Worm (Caenorhabditis elegans) whole organism, young adult: Measurements from ENCODE around the gene H12D21.9.

Experiments
- B0035.1 ChIP-seq: sonication (generic microtip); optimal IDR thresholded peaks from 2 replicates; lab custom pipeline; 2016; ENCODE audit warnings: missing genetic modification characterization, mild to moderate bottlenecking, missing compliant biosample characterization, missing genotype, missing genetic modification reagents
- B0336.3 ChIP-seq: fragments of 200-800 bp; sonication (Bioruptor generic); IDR thresholded peaks from 2 replicates; pipeline ENCODE4 v1.3.6; 2022; ENCODE audit warnings: missing genetic modification characterization, missing compliant biosample characterization
- F49E8.2 ChIP-seq: sonication (generic microtip); optimal IDR thresholded peaks from 3 replicates; lab custom pipeline; 2017; ENCODE audit warnings: missing genetic modification characterization, mild to moderate bottlenecking, missing compliant biosample characterization, antibody characterized with exemption, moderate library complexity; ENCODE audit not compliant: insufficient read depth
- F52B5.7 ChIP-seq: sonication (generic microtip); optimal IDR thresholded peaks from 2 replicates; lab custom pipeline; 2016; ENCODE audit warnings: mild to moderate bottlenecking, missing genetic modification characterization, missing compliant biosample characterization
- F57A8.1 ChIP-seq: fragments of 200-800 bp; sonication (Bioruptor generic); optimal IDR thresholded peaks from 2 replicates; lab custom pipeline; 2018; ENCODE audit warnings: mild to moderate bottlenecking, missing genetic modification characterization, moderate library complexity, missing compliant biosample characterization
- K12H6.12 ChIP-seq: fragments of 200-800 bp; sonication (Bioruptor generic); optimal IDR thresholded peaks from 2 replicates; lab custom pipeline; 2018; ENCODE audit warnings: mild to moderate bottlenecking, missing genetic modification characterization, missing compliant biosample characterization
- Y79H2A.3 ChIP-seq: fragments of 200-800 bp; sonication (Bioruptor generic); conservative IDR thresholded peaks from 2 replicates; pipeline ENCODE4 v1.3.6; 2022; ENCODE audit warnings: missing genetic modification reagents, missing genetic modification characterization, missing compliant biosample characterization
- ZK185.1 ChIP-seq: sonication (generic microtip); optimal IDR thresholded peaks from 2 replicates; lab custom pipeline; 2016; ENCODE audit warnings: mild to moderate bottlenecking, missing genetic modification characterization, missing compliant biosample characterization; ENCODE audit not compliant: poor library complexity, severe bottlenecking
- akir-1 ChIP-seq: fragments of 200-800 bp; sonication (Bioruptor generic); optimal IDR thresholded peaks from 2 replicates; lab custom pipeline; 2018; ENCODE audit warnings: mild to moderate bottlenecking, missing genetic modification characterization, moderate library complexity, missing compliant biosample characterization
- aptf-3 ChIP-seq: fragments of 200-800 bp; sonication (Bioruptor generic); IDR thresholded peaks from 2 replicates; pipeline ENCODE4 v1.3.6; 2022; ENCODE audit warnings: missing genetic modification characterization, missing compliant biosample characterization
- attf-5 ChIP-seq: fragments of 200-800 bp; sonication (Bioruptor generic); optimal IDR thresholded peaks from 2 replicates; lab custom pipeline; 2018; ENCODE audit warnings: mild to moderate bottlenecking, missing genetic modification characterization, missing compliant biosample characterization
- bed-2 ChIP-seq: fragments of 200-800 bp; sonication (Bioruptor generic); IDR thresholded peaks from 2 replicates; pipeline ENCODE4 v1.3.6; 2022; ENCODE audit warnings: missing genetic modification reagents, missing genetic modification characterization, missing compliant biosample characterization
- ccch-3 ChIP-seq: fragments of 200-800 bp; sonication (Bioruptor generic); optimal IDR thresholded peaks from 2 replicates; lab custom pipeline; 2018; ENCODE audit warnings: mild to moderate bottlenecking, missing genetic modification characterization, missing compliant biosample characterization
- ceh-58 ChIP-seq: fragments of 200-800 bp; sonication (Bioruptor generic); IDR thresholded peaks from 2 replicates; pipeline ENCODE4 v1.3.6; 2022; ENCODE audit warnings: missing genetic modification characterization, missing compliant biosample characterization
- egrh-3 ChIP-seq: fragments of 200-800 bp; sonication (Bioruptor generic); IDR thresholded peaks from 2 replicates; pipeline ENCODE4 v1.3.6; 2022; ENCODE audit warnings: missing genetic modification reagents, missing genetic modification characterization, missing compliant biosample characterization
- ekl-4 ChIP-seq: fragments of 200-800 bp; sonication (Bioruptor generic); IDR thresholded peaks from 2 replicates; pipeline ENCODE4 v1.3.6; 2022; ENCODE audit warnings: missing genetic modification reagents, missing genetic modification characterization, missing compliant biosample characterization
- hmg-20 ChIP-seq: fragments of 200-800 bp; sonication (Bioruptor generic); IDR thresholded peaks from 2 replicates; pipeline ENCODE4 v1.3.6; 2022; ENCODE audit warnings: missing genetic modification reagents, missing genetic modification characterization, missing compliant biosample characterization
- madf-6 ChIP-seq: fragments of 200-800 bp; sonication (Bioruptor generic); IDR thresholded peaks from 2 replicates; pipeline ENCODE4 v1.3.6; 2022; ENCODE audit warnings: missing genetic modification reagents, missing genetic modification characterization, missing compliant biosample characterization
- mcd-1 ChIP-seq: fragments of 200-800 bp; sonication (Bioruptor generic); IDR thresholded peaks from 2 replicates; pipeline ENCODE4 v1.3.6; 2022; ENCODE audit warnings: missing genetic modification reagents, missing genetic modification characterization, missing compliant biosample characterization
- mxl-1 ChIP-seq: sonication (generic microtip); optimal IDR thresholded peaks from 2 replicates; lab custom pipeline; 2016; ENCODE audit warnings: missing genetic modification characterization, missing compliant biosample characterization
- nfyb-1 ChIP-seq: fragments of 200-800 bp; sonication (Bioruptor generic); IDR thresholded peaks from 2 replicates; pipeline ENCODE4 v1.3.6; 2022; ENCODE audit warnings: missing genetic modification reagents, missing genetic modification characterization, missing compliant biosample characterization
- rcor-1 ChIP-seq: fragments of 200-800 bp; sonication (Bioruptor generic); IDR thresholded peaks from 2 replicates; pipeline ENCODE4 v1.3.6; 2022; ENCODE audit warnings: missing genetic modification reagents, missing genetic modification characterization, missing compliant biosample characterization
- sdz-38 ChIP-seq: sonication (generic microtip); optimal IDR thresholded peaks from 2 replicates; lab custom pipeline; 2016; ENCODE audit warnings: missing genotype, missing genetic modification characterization, missing compliant biosample characterization
- snpc-3.4 ChIP-seq: sonication (generic microtip); optimal IDR thresholded peaks from 2 replicates; lab custom pipeline; 2017; ENCODE audit warnings: missing genetic modification characterization, mild to moderate bottlenecking, missing compliant biosample characterization, antibody characterized with exemption, moderate library complexity, missing genotype, missing genetic modification reagents
- snpc-4 ChIP-seq, 5 experiments: fragments of 150-350 bp in 1 of 5; sonication (generic microtip) in 4 of 5; optimal IDR thresholded peaks; 2 replicates each; lab custom pipeline; 2014 to 2018; ENCODE audit warnings: missing genetic modification characterization in 5 of 5, missing biosample characterization in 3 of 5, antibody characterized with exemption in 2 of 5, mild to moderate bottlenecking in 2 of 5, missing compliant biosample characterization in 2 of 5, missing genotype in 2 of 5, moderate library complexity in 2 of 5, missing genetic modification reagents in 1 of 5
- tbp1 ChIP-seq: fragments of 200-800 bp; sonication (Bioruptor generic); optimal IDR thresholded peaks from 2 replicates; lab custom pipeline; 2018; ENCODE audit warnings: mild to moderate bottlenecking, missing genetic modification characterization, missing compliant biosample characterization
- tbx-9 ChIP-seq: sonication (generic microtip); optimal IDR thresholded peaks from 2 replicates; lab custom pipeline; 2016; ENCODE audit warnings: borderline replicate concordance, missing genetic modification characterization, inconsistent platforms, missing compliant biosample characterization
- unc-130 ChIP-seq: sonication (generic microtip); optimal IDR thresholded peaks from 2 replicates; lab custom pipeline; 2016; ENCODE audit warnings: missing genetic modification reagents, missing genetic modification characterization, missing compliant biosample characterization
- zfh-2 ChIP-seq: fragments of 200-800 bp; sonication (Bioruptor generic); conservative IDR thresholded peaks from 2 replicates; pipeline ENCODE4 v1.3.6; 2022; ENCODE audit warnings: missing genetic modification reagents, missing genetic modification characterization, missing compliant biosample characterization
- ztf-3 ChIP-seq: fragments of 200-800 bp; sonication (Bioruptor generic); optimal IDR thresholded peaks from 2 replicates; lab custom pipeline; 2018; ENCODE audit warnings: mild to moderate bottlenecking, missing genetic modification characterization, missing compliant biosample characterization

H12D21.9 gene

ce11 chrV:14936587-14936986 lies 27.3 kb upstream of the H12D21.9 start, which contains the start of gene C30G7.2:
Gene C30G7.2 (plus strand): TSS chrV:14936887.
- TF ChIP-seq tbx-9 (tag; lab: Kevin White, UChicago) (no peak), B0035.1 (no peak), F57A8.1 (GFP tag; lab: Kevin White, UChicago) (no peak), F52B5.7 (tag; lab: Kevin White, UChicago) (no peak), mxl-1 (tag; lab: Kevin White, UChicago) (no peak), egrh-3 (no peak), ekl-4 (no peak), rcor-1 (no peak), madf-6 (GFP tag; lab: Robert Waterston, UW) (no peak), F49E8.2 (tag; lab: Kevin White, UChicago) (no peak), B0336.3 (GFP tag; lab: Robert Waterston, UW) (no peak), K12H6.12 (tag; lab: Kevin White, UChicago) (no peak)

DNA sequence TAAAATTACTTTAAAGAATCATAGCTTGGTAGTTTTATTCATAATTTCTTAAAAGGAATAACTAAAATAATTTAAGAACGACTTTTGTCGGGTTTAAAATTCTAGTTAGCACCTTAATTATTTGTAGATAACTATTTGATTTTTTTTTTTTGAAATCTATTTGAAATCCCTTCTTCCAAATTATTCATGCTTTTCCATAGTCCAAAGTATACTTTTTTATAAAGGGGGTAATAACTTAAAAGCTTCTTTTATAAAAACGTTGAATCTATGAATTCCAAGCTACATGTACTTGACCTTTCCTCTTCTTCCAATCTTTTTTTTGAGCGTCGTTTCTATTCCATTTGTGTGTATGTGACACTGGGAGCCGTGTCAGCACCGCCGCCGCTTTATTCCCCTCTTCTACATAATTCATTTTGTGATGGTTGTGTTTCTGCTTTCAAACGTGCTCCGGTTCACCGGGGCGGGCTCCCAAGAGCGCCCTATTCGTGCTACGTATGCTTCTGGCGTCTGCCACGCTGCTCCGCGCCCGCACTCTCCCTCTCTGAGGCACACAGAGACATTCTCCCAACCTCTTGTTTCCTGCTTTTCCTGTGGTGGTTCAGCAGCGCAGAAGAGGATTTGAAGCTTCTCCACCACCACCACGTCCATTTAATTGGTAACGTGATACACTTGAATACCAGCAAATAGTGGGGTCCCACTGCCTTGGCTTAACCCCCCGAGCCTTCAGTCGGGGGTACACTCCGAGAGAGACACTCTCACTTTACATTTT lies 24.4 kb upstream of the H12D21.9 start:
- TF ChIP-seq egrh-3, result peak; percentile 43; the same call in 1 of the 2 replicates
- TF ChIP-seq snpc-3.4 (tag; lab: Kevin White, UChicago), result no peak
- TF ChIP-seq hmg-20, result 0 out of 2 replicates have a peak, but pooled peaks have one; percentile 17
- TF ChIP-seq nfyb-1, result 0 out of 2 replicates have a peak, but pooled peaks have one; percentile 28
- TF ChIP-seq ztf-3 (GFP tag; lab: Kevin White, UChicago), result no peak
- TF ChIP-seq aptf-3 (GFP tag; lab: Robert Waterston, UW), result peak; percentile 57; the same call in 1 of the 2 replicates

DNA sequence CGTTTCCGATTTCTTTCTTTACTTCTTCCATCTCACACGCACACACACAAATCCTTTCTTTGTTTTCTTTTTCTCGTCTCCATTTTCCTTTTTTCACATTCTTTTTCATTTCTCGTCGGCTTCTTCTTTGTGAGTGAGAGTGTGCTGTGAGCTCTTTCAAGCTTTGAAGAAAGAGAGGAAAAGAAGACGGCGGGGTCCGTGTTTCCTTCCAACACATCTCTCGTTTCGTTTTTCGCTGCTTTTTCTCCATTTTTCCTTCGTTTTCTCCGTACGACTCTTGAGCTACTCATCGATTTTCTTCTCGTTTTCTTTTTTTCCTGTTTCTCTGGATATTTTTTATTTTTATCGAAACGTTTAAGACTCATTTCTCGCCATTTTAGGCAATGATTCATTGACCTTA lies 20.9 kb upstream of the H12D21.9 start:
- TF ChIP-seq snpc-3.4 (tag; lab: Kevin White, UChicago) (no peak), K12H6.12 (tag; lab: Kevin White, UChicago) (peak; percentile 21)

DNA sequence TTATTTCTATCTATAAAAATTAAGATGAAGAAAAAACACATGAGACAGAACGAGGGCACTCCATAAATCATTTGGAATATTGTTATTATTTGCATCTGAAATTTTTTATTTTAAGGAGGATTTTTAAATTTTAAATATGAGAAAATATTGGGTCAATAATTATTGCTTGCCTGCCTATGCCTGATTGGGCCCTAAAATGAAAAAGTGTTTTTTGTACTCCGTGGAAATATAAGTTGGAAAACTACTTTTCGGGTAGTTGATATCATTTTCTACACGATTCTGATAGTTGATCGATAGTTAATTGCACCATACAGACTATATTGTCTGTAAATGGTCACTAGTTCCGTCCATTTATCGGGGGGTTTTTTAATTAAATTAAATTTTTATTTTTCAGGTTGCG lies 19.0 kb upstream of the H12D21.9 start, which contains the start of gene srg-55:
srg-55 (minus strand) TSS at position 101 of the 400 bp plus-strand sequence.
- no peak for TF ChIP-seq ccch-3 (GFP tag; lab: Kevin White, UChicago)

- TF ChIP-seq bed-2 (GFP tag; lab: Robert Waterston, UW) (no peak), ceh-58 (GFP tag; lab: Robert Waterston, UW) (no peak), mcd-1 (GFP tag; lab: Robert Waterston, UW) (no peak), attf-5 (GFP tag; lab: Kevin White, UChicago) (no peak), Y79H2A.3 (GFP tag; lab: Robert Waterston, UW) (no peak), akir-1 (GFP tag; lab: Kevin White, UChicago) (no peak)
Measured at ce11 chrV:14924104-14924503, 14.8 kb upstream of the H12D21.9 start, which contains the start of gene srg-54. Gene srg-54 (minus strand): TSS chrV:14924204.

ce11 chrV:14921509-14921908 lies 12.2 kb upstream of the H12D21.9 start, which contains the start of gene zmp-4:
Gene zmp-4 (minus strand): TSS chrV:14921609.
- TF ChIP-seq tbp1 (GFP tag; lab: Kevin White, UChicago) (no peak), ZK185.1 (no peak), mxl-1 (tag; lab: Kevin White, UChicago) (no peak), zfh-2 (GFP tag; lab: Robert Waterston, UW) (no peak), unc-130 (GFP tag; lab: Kevin White, UChicago) (no peak), sdz-38 (tag; lab: Kevin White, UChicago) (no peak), snpc-4 (GFP tag; optimal IDR thresholded peaks at IDR 0.05; lab: Kevin White, UChicago) (no peak), snpc-4 (tag; optimal IDR thresholded peaks at IDR 0.05; lab: Kevin White, UChicago) (no peak)
- TF ChIP-seq, all 124 proteins: peak for 0
